Worm (Caenorhabditis elegans) whole organism, young adult: ENCODE results near the gene acs-18.

Experiments
- F55B11.4 ChIP-seq: sonication (generic microtip); optimal IDR thresholded peaks from 2 replicates; lab custom pipeline; 2016; ENCODE audit warnings: missing compliant biosample characterization, missing genetic modification characterization, borderline replicate concordance; ENCODE audit not compliant: insufficient read depth
- ceh-40 ChIP-seq: fragments of 200-800 bp; sonication (Bioruptor generic); IDR thresholded peaks from 2 replicates; pipeline ENCODE4 v1.3.6; 2022; ENCODE audit warnings: missing genetic modification characterization, missing compliant biosample characterization
- dpl-1 ChIP-seq: fragments of 150-350 bp; optimal IDR thresholded peaks from 2 replicates; lab custom pipeline; 2014; ENCODE audit warnings: missing biosample characterization, missing genetic modification reagents, missing genetic modification characterization
- efl-1 ChIP-seq: fragments of 150-350 bp; optimal IDR thresholded peaks from 2 replicates; lab custom pipeline; 2014; ENCODE audit warnings: missing biosample characterization, missing genetic modification reagents, missing genetic modification characterization
- nhr-90 ChIP-seq: sonication (generic microtip); optimal IDR thresholded peaks from 2 replicates; lab custom pipeline; 2016; ENCODE audit warnings: missing genotype, mild to moderate bottlenecking, missing genetic modification characterization, missing compliant biosample characterization
- pha-4 ChIP-seq: fragments of 150-350 bp; sonication (generic microtip); optimal IDR thresholded peaks from 2 replicates; lab custom pipeline; 2014; ENCODE audit warnings: missing biosample characterization, missing genetic modification reagents, missing genetic modification characterization
- snpc-1.1 ChIP-seq: sonication (generic microtip); optimal IDR thresholded peaks from 2 replicates; lab custom pipeline; 2017; ENCODE audit warnings: missing genetic modification characterization, mild to moderate bottlenecking, missing compliant biosample characterization, antibody characterized with exemption, moderate library complexity, missing genotype, missing genetic modification reagents; ENCODE audit not compliant: insufficient read depth
- ztf-25 ChIP-seq: fragments of 200-800 bp; sonication (Bioruptor generic); IDR thresholded peaks from 2 replicates; pipeline ENCODE4 v1.3.6; 2022; ENCODE audit warnings: missing genetic modification reagents, missing genetic modification characterization, missing compliant biosample characterization
- ztf-28 ChIP-seq: fragments of 200-800 bp; sonication (Bioruptor generic); IDR thresholded peaks from 2 replicates; pipeline ENCODE4 v1.3.6; 2022; ENCODE audit warnings: missing genetic modification reagents, missing genetic modification characterization, missing compliant biosample characterization

DNA sequence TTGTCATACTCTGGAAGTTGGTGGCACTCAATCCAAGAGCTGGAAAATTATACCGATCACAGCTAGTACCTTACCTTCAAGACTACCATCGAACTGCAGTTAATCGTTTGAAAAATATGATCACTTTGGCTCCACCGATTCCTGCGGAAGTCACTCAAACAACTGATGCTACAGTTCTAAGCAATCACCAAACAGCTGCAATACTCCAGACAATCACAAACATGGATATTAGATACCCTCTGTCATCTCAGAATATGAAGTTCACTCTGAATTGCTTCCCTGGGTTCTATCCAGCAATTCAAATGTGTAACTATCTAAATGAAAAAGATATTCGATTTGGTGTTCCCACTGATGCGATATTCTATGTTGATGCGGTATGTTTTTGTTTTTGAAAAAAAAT is 24.9 kb downstream of the acs-18 start:
- TF ChIP-seq F55B11.4 (no peak), efl-1 (GFP tag; lab: Kevin White, UChicago) (no peak), nhr-90 (tag; lab: Kevin White, UChicago) (no peak), ztf-25 (no peak), snpc-1.1 (tag; lab: Kevin White, UChicago) (no peak), ceh-40 (no peak), dpl-1 (no peak), ztf-28 (GFP tag; lab: Robert Waterston, UW) (no peak), pha-4 (tag; lab: Kevin White, UChicago) (no peak)
